Fruit fly (Drosophila melanogaster): ENCODE measurements around the gene CG7131.

dm6 chr3R:18266665-18267064 is 21.9 kb downstream of the CG7131 start:
- TF ChIP-seq psq (optimal IDR thresholded peaks at IDR 0.05), result no peak
- no peak for TF ChIP-seq ttk (optimal IDR thresholded peaks at IDR 0.05)
- TF ChIP-seq h (optimal IDR thresholded peaks at IDR 0.05), result no peak
- TF ChIP-seq insv (optimal IDR thresholded peaks at IDR 0.05), result no peak
